Worm (Caenorhabditis elegans): ENCODE results near the gene C34F11.1.

C34F11.1 gene

ce11 chrII:5212675-5213074 is at the start of gene C34F11.1:
Gene C34F11.1 (plus strand): TSS chrII:5212975.
- TF ChIP-seq nhr-120 (GFP tag; IDR thresholded peaks at IDR 0.05): no peak
- TF ChIP-seq madf-6 (GFP tag; IDR thresholded peaks at IDR 0.05): no peak
- TF ChIP-seq T07F8.4 (tag; optimal IDR thresholded peaks at IDR 0.05): no peak
- TF ChIP-seq hrde-1 (tag; optimal IDR thresholded peaks at IDR 0.05; ENCODE audit: borderline replicate concordance): no peak
- TF ChIP-seq let-526 (GFP tag; IDR thresholded peaks at IDR 0.05): no peak
- TF ChIP-seq ceh-100 (GFP tag; IDR thresholded peaks at IDR 0.05): no peak
- no peak for TF ChIP-seq B0261.1 (tag; optimal IDR thresholded peaks at IDR 0.05)
- TF ChIP-seq ztf-25 (GFP tag; IDR thresholded peaks at IDR 0.05): no peak
- TF ChIP-seq F10E7.11 (tag; optimal IDR thresholded peaks at IDR 0.05): no peak
- TF ChIP-seq atf-7 (tag; optimal IDR thresholded peaks at IDR 0.05): no peak
- TF ChIP-seq ceh-27 (GFP tag; optimal IDR thresholded peaks at IDR 0.05): no peak
- no peak for TF ChIP-seq Y95B8A.8 (GFP tag; IDR thresholded peaks at IDR 0.05)
- no peak for TF ChIP-seq cebp-2 (GFP tag; IDR thresholded peaks at IDR 0.05)
- no peak for TF ChIP-seq zim-3 (tag; optimal IDR thresholded peaks at IDR 0.05)
- TF ChIP-seq nhr-80 (tag; optimal IDR thresholded peaks at IDR 0.05): no peak
- TF ChIP-seq him-1 (tag; optimal IDR thresholded peaks at IDR 0.05): no peak

ce11 chrII:5163283-5163682 is 49.5 kb upstream of the C34F11.1 start, which contains the start of gene srb-5:
Gene srb-5 (minus strand): TSS chrII:5163383.
- no peak for TF ChIP-seq nhr-80 (tag; optimal IDR thresholded peaks at IDR 0.05)
- TF ChIP-seq atf-7 (tag; optimal IDR thresholded peaks at IDR 0.05): no peak
- TF ChIP-seq zim-3 (tag; optimal IDR thresholded peaks at IDR 0.05): no peak
- TF ChIP-seq nfya-1 (tag; optimal IDR thresholded peaks at IDR 0.05; ENCODE audit: borderline replicate concordance, insufficient read depth): no peak
- no peak for TF ChIP-seq ztf-18 (tag; optimal IDR thresholded peaks at IDR 0.05)
- TF ChIP-seq ceh-58 (GFP tag; IDR thresholded peaks at IDR 0.05): no peak
- no peak for TF ChIP-seq snpc-1.3 (tag; optimal IDR thresholded peaks at IDR 0.05; ENCODE audit: insufficient read depth)
- no peak for TF ChIP-seq cebp-2 (GFP tag; IDR thresholded peaks at IDR 0.05)
- TF ChIP-seq ceh-100 (GFP tag; IDR thresholded peaks at IDR 0.05): no peak
- TF ChIP-seq ceh-91 (GFP tag; IDR thresholded peaks at IDR 0.05): no peak
- no peak for TF ChIP-seq ccch-3 (GFP tag; optimal IDR thresholded peaks at IDR 0.05)
- TF ChIP-seq B0261.1 (tag; optimal IDR thresholded peaks at IDR 0.05): no peak

ce11 chrII:5166738-5167137 is 46.0 kb upstream of the C34F11.1 start, which contains the start of gene srb-3:
Gene srb-3 (minus strand): TSS chrII:5166838.
- no peak for TF ChIP-seq ztf-25 (GFP tag; IDR thresholded peaks at IDR 0.05)
- TF ChIP-seq ceh-91 (GFP tag; IDR thresholded peaks at IDR 0.05): no peak
- TF ChIP-seq nhr-120 (GFP tag; IDR thresholded peaks at IDR 0.05): no peak
- no peak for TF ChIP-seq mel-28 (tag; optimal IDR thresholded peaks at IDR 0.05; ENCODE audit: borderline replicate concordance)
- TF ChIP-seq snpc-1.3 (tag; optimal IDR thresholded peaks at IDR 0.05; ENCODE audit: insufficient read depth): no peak
- TF ChIP-seq Y53G8AR.9 (GFP tag; conservative IDR thresholded peaks at IDR 0.05): no peak

- TF ChIP-seq pha-4 (tag; optimal IDR thresholded peaks at IDR 0.05) (no peak), lin-54 (GFP tag; optimal IDR thresholded peaks at IDR 0.05) (no peak), K12H6.12 (tag; optimal IDR thresholded peaks at IDR 0.05) (no peak), Y53G8AR.9 (GFP tag; conservative IDR thresholded peaks at IDR 0.05) (no peak), snpc-4 (GFP tag; optimal IDR thresholded peaks at IDR 0.05) (no peak), snpc-4 (tag; optimal IDR thresholded peaks at IDR 0.05) (no peak), ztf-6 (GFP tag; IDR thresholded peaks at IDR 0.05) (no peak), egrh-3 (GFP tag; IDR thresholded peaks at IDR 0.05) (no peak), athp-1 (tag; optimal IDR thresholded peaks at IDR 0.05) (no peak), nfya-1 (tag; optimal IDR thresholded peaks at IDR 0.05; ENCODE audit: borderline replicate concordance, insufficient read depth) (no peak), D2030.7 (GFP tag; IDR thresholded peaks at IDR 0.05) (no peak), cebp-1 (GFP tag; IDR thresholded peaks at IDR 0.05) (no peak), cebp-1 (tag; optimal IDR thresholded peaks at IDR 0.05) (no peak), attf-5 (GFP tag; optimal IDR thresholded peaks at IDR 0.05) (no peak), Y67H2A.10 (GFP tag; conservative IDR thresholded peaks at IDR 0.05) (no peak)
Observed at ce11 chrII:5170932-5171331, 41.8 kb upstream of the C34F11.1 start, which contains the start of gene srb-1. Gene srb-1 (minus strand): TSS chrII:5171032.

All from whole organism, young adult.